Fruit fly (Drosophila melanogaster) whole organism, pupa: ENCODE data around the gene CG17078.

Experiments used
- CG10348 ChIP-seq: fragments of 200-800 bp; sonication (Bioruptor generic); IDR thresholded peaks from 2 replicates; pipeline ENCODE4 v1.3.6; 2022; ENCODE audit warnings: missing biosample characterization, missing genetic modification characterization
- CG12605 ChIP-seq: fragments of 200-800 bp; sonication (Bioruptor generic); IDR thresholded peaks from 2 replicates; pipeline ENCODE4 v1.3.6; 2022; ENCODE audit warnings: missing biosample characterization, missing genetic modification characterization
- CG13204 ChIP-seq: fragments of 200-800 bp; sonication (Bioruptor generic); optimal IDR thresholded peaks from 2 replicates; lab custom pipeline; 2018; ENCODE audit warnings: missing biosample characterization, mild to moderate bottlenecking, missing genetic modification characterization, moderate library complexity
- CG14655 ChIP-seq: fragments of 200-800 bp; sonication (Bioruptor generic); optimal IDR thresholded peaks from 3 replicates; lab custom pipeline; 2017; ENCODE audit warnings: mild to moderate bottlenecking, missing biosample characterization, missing genetic modification reagents, missing genetic modification characterization
- CG15710 ChIP-seq: fragments of 200-800 bp; sonication (Bioruptor generic); optimal IDR thresholded peaks from 2 replicates; lab custom pipeline; 2018; ENCODE audit warnings: missing biosample characterization, mild to moderate bottlenecking, missing genetic modification characterization, moderate library complexity
- CG17806 ChIP-seq: fragments of 200-800 bp; sonication (Bioruptor generic); optimal IDR thresholded peaks from 2 replicates; lab custom pipeline; 2018; ENCODE audit warnings: missing biosample characterization, mild to moderate bottlenecking, missing genetic modification characterization, moderate library complexity
- CG32121 ChIP-seq: fragments of 200-800 bp; sonication (Bioruptor generic); IDR thresholded peaks from 2 replicates; pipeline ENCODE4 v1.3.6; 2022; ENCODE audit warnings: missing biosample characterization, missing genetic modification characterization
- CG34367 ChIP-seq: fragments of 200-800 bp; sonication (Bioruptor generic); optimal IDR thresholded peaks from 2 replicates; lab custom pipeline; 2018; ENCODE audit warnings: missing biosample characterization, mild to moderate bottlenecking, missing genetic modification characterization
- CG4496 ChIP-seq: fragments of 200-800 bp; sonication (Bioruptor generic); IDR thresholded peaks from 3 replicates; pipeline ENCODE4 v1.3.6; 2022; ENCODE audit warnings: missing biosample characterization, missing genetic modification characterization
- CG8159 ChIP-seq: fragments of 200-800 bp; sonication (Bioruptor generic); optimal IDR thresholded peaks from 3 replicates; lab custom pipeline; 2018; ENCODE audit warnings: missing biosample characterization, mild to moderate bottlenecking, missing genetic modification characterization, moderate library complexity
- CG8301 ChIP-seq: fragments of 200-800 bp; sonication (Bioruptor generic); optimal IDR thresholded peaks from 2 replicates; lab custom pipeline; 2018; ENCODE audit warnings: missing biosample characterization, mild to moderate bottlenecking, missing genetic modification characterization
- CG9948 ChIP-seq: fragments of 200-800 bp; sonication (Bioruptor generic); optimal IDR thresholded peaks from 2 replicates; lab custom pipeline; 2018; ENCODE audit warnings: missing biosample characterization, mild to moderate bottlenecking, missing genetic modification characterization, moderate library complexity
- D1 ChIP-seq: fragments of 200-800 bp; sonication (Bioruptor generic); optimal IDR thresholded peaks from 2 replicates; lab custom pipeline; 2018; ENCODE audit warnings: missing biosample characterization, mild to moderate bottlenecking, missing genetic modification characterization, moderate library complexity
- EcR ChIP-seq: fragments of 200-800 bp; sonication (Bioruptor generic); optimal IDR thresholded peaks from 3 replicates; lab custom pipeline; 2019; ENCODE audit warnings: missing biosample characterization, missing genetic modification characterization, mild to moderate bottlenecking, moderate library complexity, missing genetic modification reagents
- Ets98B ChIP-seq: fragments of 200-800 bp; sonication (Bioruptor generic); IDR thresholded peaks from 2 replicates; pipeline ENCODE4 v1.3.6; 2022; ENCODE audit warnings: missing biosample characterization, missing genetic modification characterization
- Pif1A ChIP-seq: fragments of 200-800 bp; sonication (Bioruptor generic); optimal IDR thresholded peaks from 3 replicates; lab custom pipeline; 2016; ENCODE audit warnings: missing biosample characterization, missing genetic modification characterization
- Pif1B ChIP-seq: fragments of 200-800 bp; sonication (Bioruptor generic); optimal IDR thresholded peaks from 3 replicates; lab custom pipeline; 2016; ENCODE audit warnings: missing biosample characterization, missing genetic modification characterization
- Snoo ChIP-seq: fragments of 200-800 bp; sonication (Bioruptor generic); optimal IDR thresholded peaks from 3 replicates; lab custom pipeline; 2017; ENCODE audit warnings: missing biosample characterization, mild to moderate bottlenecking, missing genetic modification characterization, inconsistent platforms
- fd96Ca ChIP-seq: fragments of 200-800 bp; sonication (Bioruptor generic); IDR thresholded peaks from 3 replicates; pipeline ENCODE4 v1.3.6; 2022; ENCODE audit warnings: missing biosample characterization, missing genetic modification characterization
- gl ChIP-seq: fragments of 200-800 bp; sonication (Bioruptor generic); optimal IDR thresholded peaks from 2 replicates; lab custom pipeline; 2018; ENCODE audit warnings: missing biosample characterization, mild to moderate bottlenecking, missing genetic modification characterization
- rn ChIP-seq: fragments of 200-800 bp; sonication (Bioruptor generic); IDR thresholded peaks from 2 replicates; pipeline ENCODE4 v1.3.6; 2022; ENCODE audit warnings: missing biosample characterization, missing genetic modification characterization

Gene CG17078

dm6 chr2L:297480-298284 lies 19.6 kb upstream of the CG17078 start, which contains the start of gene Pi3K21B:
TSS of gene Pi3K21B (plus strand) at chr2L:297880.
- peak; percentile 54; the same call in 1 of the 3 replicates for TF ChIP-seq fd96Ca (GFP tag; lab: Robert Waterston, UW)
- TF ChIP-seq CG15710 (tag; lab: Kevin White, UChicago): peak; percentile 90
- TF ChIP-seq CG9948 (tag; lab: Kevin White, UChicago): peak; percentile 83
- TF ChIP-seq CG10348: peak; percentile 79
- TF ChIP-seq D1 (tag; lab: Kevin White, UChicago): no peak
- peak; percentile 80 for TF ChIP-seq CG34367 (tag; lab: Kevin White, UChicago)
- TF ChIP-seq CG14655 (GFP tag; lab: Kevin White, UChicago): no peak
- peak; percentile 48; the same call in 1 of the 2 replicates for TF ChIP-seq rn (GFP tag; lab: Robert Waterston, UW)
- TF ChIP-seq CG8159: peak; percentile 87
- peak; percentile 63 for TF ChIP-seq CG12605 (GFP tag; lab: Robert Waterston, UW)
- TF ChIP-seq Pif1B (GFP tag; lab: Kevin White, UChicago): peak; percentile 53
- peak; percentile 85 for TF ChIP-seq CG4496 (GFP tag; lab: Robert Waterston, UW)
- peak; percentile 83 for TF ChIP-seq Pif1A (GFP tag; lab: Kevin White, UChicago)
- peak; percentile 89 for TF ChIP-seq Snoo
- TF ChIP-seq CG32121 (GFP tag; lab: Robert Waterston, UW): peak; percentile 67; the same call in 1 of the 2 replicates
- TF ChIP-seq CG13204 (GFP tag; lab: Kevin White, UChicago): no peak
- TF ChIP-seq CG17806 (tag; lab: Kevin White, UChicago): peak; percentile 75
- peak; percentile 73 for TF ChIP-seq Ets98B
- peak; percentile 71 for TF ChIP-seq CG8301 (tag; lab: Kevin White, UChicago)
- TF ChIP-seq EcR (GFP tag; lab: Kevin White, UChicago): no peak
- TF ChIP-seq gl (tag; lab: Kevin White, UChicago): no peak

dm6 chr2L:294452-295362 lies 16.7 kb upstream of the CG17078 start, which contains the start of the genes U2af38 and Stip1:
TSS of gene U2af38 (minus strand) at chr2L:294681.
TSS of gene Stip1 (plus strand) at chr2L:295122.
- TF ChIP-seq CG15710 (tag; lab: Kevin White, UChicago): no peak
- peak; percentile 99 for TF ChIP-seq EcR (GFP tag; lab: Kevin White, UChicago)
- no peak for TF ChIP-seq CG32121 (GFP tag; lab: Robert Waterston, UW)

- TF ChIP-seq CG32121 (GFP tag; lab: Robert Waterston, UW): no peak
- no peak for TF ChIP-seq CG9948 (tag; lab: Kevin White, UChicago)
- no peak for TF ChIP-seq Pif1A (GFP tag; lab: Kevin White, UChicago)
- TF ChIP-seq CG4496 (GFP tag; lab: Robert Waterston, UW): no peak
- TF ChIP-seq EcR (GFP tag; lab: Kevin White, UChicago): no peak
- no peak for TF ChIP-seq CG12605 (GFP tag; lab: Robert Waterston, UW)
- TF ChIP-seq, all 21 proteins: peak for 0
These were observed 14.3 kb upstream of the CG17078 start, which contains the start of gene CG11562 for dm6 chr2L:292301-292700. TSS of gene CG11562 (plus strand) at chr2L:292419.

- TF ChIP-seq CG32121 (GFP tag; lab: Robert Waterston, UW): no peak
- 0 out of 3 replicates have a peak, but pooled peaks have one; percentile 25 for TF ChIP-seq CG4496 (GFP tag; lab: Robert Waterston, UW)
- TF ChIP-seq Snoo: no peak
- 0 out of 3 replicates have a peak, but pooled peaks have one; percentile 7 for TF ChIP-seq fd96Ca (GFP tag; lab: Robert Waterston, UW)
- no peak for TF ChIP-seq EcR (GFP tag; lab: Kevin White, UChicago)
- no peak for TF ChIP-seq gl (tag; lab: Kevin White, UChicago)
- no peak for TF ChIP-seq CG10348
- no peak for TF ChIP-seq CG14655 (GFP tag; lab: Kevin White, UChicago)
- TF ChIP-seq CG8301 (tag; lab: Kevin White, UChicago): no peak
- TF ChIP-seq CG12605 (GFP tag; lab: Robert Waterston, UW): no peak
- TF ChIP-seq CG8159: no peak
These were observed 13.6 kb upstream of the CG17078 start, which contains the start of gene CG3625 for dm6 chr2L:291657-292056. TSS of gene CG3625 (minus strand) at chr2L:291795.

dm6 chr2L:290949-291348 lies 12.9 kb upstream of the CG17078 start:
- no peak for TF ChIP-seq Snoo
- no peak for TF ChIP-seq CG10348

dm6 chr2L:290373-290772 lies 12.3 kb upstream of the CG17078 start:
- TF ChIP-seq EcR (GFP tag; lab: Kevin White, UChicago) (peak; percentile 73), CG32121 (GFP tag; lab: Robert Waterston, UW) (no peak)
